Fruit fly (Drosophila melanogaster): ENCODE results near the gene Rsbp15.

- TF ChIP-seq psq (optimal IDR thresholded peaks at IDR 0.05), result no peak
- no peak for TF ChIP-seq pan (optimal IDR thresholded peaks at IDR 0.05)
Observed at dm6 chr3R:12214201-12214600, 8.0 kb upstream of the Rsbp15 start, which contains the start of gene CG14742.
